Worm (Caenorhabditis elegans) whole organism, L2 larva: Measurements from ENCODE around the gene Y41D4B.6.

ENCODE experiments used
- C34F6.9 ChIP-seq: fragments of 150-350 bp; optimal IDR thresholded peaks from 2 replicates; lab custom pipeline; 2014; ENCODE audit warnings: missing biosample characterization, missing genetic modification characterization
- F13H6.1 ChIP-seq: sonication (generic microtip); optimal IDR thresholded peaks from 2 replicates; lab custom pipeline; 2016; ENCODE audit warnings: missing genetic modification characterization, missing compliant biosample characterization
- R02D3.7 ChIP-seq: fragments of 150-350 bp; optimal IDR thresholded peaks from 2 replicates; lab custom pipeline; 2014; ENCODE audit warnings: missing biosample characterization, missing genetic modification characterization
- Y55F3AM.14 ChIP-seq: fragments of 200-800 bp; sonication (Bioruptor generic); optimal IDR thresholded peaks from 2 replicates; lab custom pipeline; 2018; ENCODE audit warnings: mild to moderate bottlenecking, missing genetic modification characterization, missing compliant biosample characterization
- ZK546.5 ChIP-seq: sonication (generic microtip); optimal IDR thresholded peaks from 2 replicates; lab custom pipeline; 2017; ENCODE audit warnings: missing biosample characterization, missing genetic modification characterization
- aly-2 ChIP-seq: fragments of 150-350 bp; optimal IDR thresholded peaks from 2 replicates; lab custom pipeline; 2014; ENCODE audit warnings: missing biosample characterization, missing genetic modification characterization
- ama-1 ChIP-seq: fragments of 150-350 bp; optimal IDR thresholded peaks from 2 replicates; lab custom pipeline; 2018; ENCODE audit warnings: inconsistent platforms
- blmp-1 ChIP-seq: sonication (generic microtip); optimal IDR thresholded peaks from 2 replicates; lab custom pipeline; 2017; ENCODE audit warnings: missing genetic modification characterization, mild to moderate bottlenecking, missing compliant biosample characterization, antibody characterized with exemption, moderate library complexity; ENCODE audit not compliant: insufficient read depth
- ceh-16 ChIP-seq: fragments of 150-350 bp; optimal IDR thresholded peaks from 2 replicates; lab custom pipeline; 2014; ENCODE audit warnings: missing biosample characterization, missing genetic modification characterization
- ceh-82 ChIP-seq: fragments of 150-350 bp; optimal IDR thresholded peaks from 2 replicates; lab custom pipeline; 2014; ENCODE audit warnings: missing biosample characterization, missing genetic modification characterization
- egl-27 ChIP-seq: sonication (generic microtip); optimal IDR thresholded peaks from 3 replicates; lab custom pipeline; 2017; ENCODE audit warnings: missing biosample characterization, missing genetic modification reagents, missing genetic modification characterization
- elt-1 ChIP-seq: fragments of 150-350 bp; optimal IDR thresholded peaks from 2 replicates; lab custom pipeline; 2014; ENCODE audit warnings: missing biosample characterization, missing genetic modification characterization
- elt-3 ChIP-seq: sonication (generic microtip); optimal IDR thresholded peaks from 2 replicates; lab custom pipeline; 2017; ENCODE audit warnings: missing biosample characterization, missing genetic modification characterization
- gmeb-1 ChIP-seq: fragments of 150-350 bp; optimal IDR thresholded peaks from 2 replicates; lab custom pipeline; 2014; ENCODE audit warnings: missing biosample characterization, missing genetic modification characterization
- lin-11 ChIP-seq: fragments of 150-350 bp; sonication (generic microtip); optimal IDR thresholded peaks from 2 replicates; lab custom pipeline; 2014; ENCODE audit warnings: missing biosample characterization, missing genetic modification characterization, inconsistent platforms, mixed read lengths
- lin-13 ChIP-seq: fragments of 150-350 bp; optimal IDR thresholded peaks from 2 replicates; lab custom pipeline; 2014; ENCODE audit warnings: missing biosample characterization, missing genetic modification reagents, missing genetic modification characterization
- mab-5 ChIP-seq: fragments of 150-350 bp; optimal IDR thresholded peaks from 2 replicates; lab custom pipeline; 2014; ENCODE audit warnings: missing biosample characterization, missing genetic modification characterization
- nhr-10 ChIP-seq: sonication (generic microtip); optimal IDR thresholded peaks from 2 replicates; lab custom pipeline; 2017; ENCODE audit warnings: missing biosample characterization, missing genetic modification characterization
- nhr-11 ChIP-seq: fragments of 150-350 bp; optimal IDR thresholded peaks from 2 replicates; lab custom pipeline; 2014; ENCODE audit warnings: missing biosample characterization, missing genetic modification characterization
- nhr-12 ChIP-seq: fragments of 150-350 bp; optimal IDR thresholded peaks from 2 replicates; lab custom pipeline; 2014; ENCODE audit warnings: missing biosample characterization, missing genetic modification characterization
- nhr-23 ChIP-seq: fragments of 150-350 bp; optimal IDR thresholded peaks from 2 replicates; lab custom pipeline; 2014; ENCODE audit warnings: missing biosample characterization, missing genetic modification reagents, missing genetic modification characterization
- nhr-237 ChIP-seq: fragments of 150-350 bp; optimal IDR thresholded peaks from 2 replicates; lab custom pipeline; 2014; ENCODE audit warnings: missing biosample characterization, missing genetic modification characterization
- nhr-25 ChIP-seq: fragments of 150-350 bp; sonication (generic microtip); optimal IDR thresholded peaks from 3 replicates; lab custom pipeline; 2014; ENCODE audit warnings: missing biosample characterization, missing genetic modification characterization
- nhr-6 ChIP-seq: fragments of 150-350 bp; optimal IDR thresholded peaks from 2 replicates; lab custom pipeline; 2014; ENCODE audit warnings: missing biosample characterization, missing genetic modification characterization
- peb-1 ChIP-seq: fragments of 150-350 bp; optimal IDR thresholded peaks from 2 replicates; lab custom pipeline; 2014; ENCODE audit warnings: missing biosample characterization, missing genetic modification characterization
- sem-4 ChIP-seq: fragments of 150-350 bp; optimal IDR thresholded peaks from 2 replicates; lab custom pipeline; 2014; ENCODE audit warnings: missing biosample characterization, missing genetic modification reagents, missing genetic modification characterization
- sma-3 ChIP-seq: sonication (generic microtip); optimal IDR thresholded peaks from 2 replicates; lab custom pipeline; 2016; ENCODE audit warnings: missing genetic modification reagents, missing genetic modification characterization, missing compliant biosample characterization
- unc-39 ChIP-seq: fragments of 150-350 bp; optimal IDR thresholded peaks from 2 replicates; lab custom pipeline; 2014; ENCODE audit warnings: missing biosample characterization, missing genetic modification characterization
- unc-55 ChIP-seq: fragments of 150-350 bp; sonication (generic microtip); optimal IDR thresholded peaks from 3 replicates; lab custom pipeline; 2014; ENCODE audit warnings: missing biosample characterization, missing genetic modification reagents, missing genetic modification characterization
- unc-62 ChIP-seq: fragments of 150-350 bp; optimal IDR thresholded peaks from 2 replicates; lab custom pipeline; 2014; ENCODE audit warnings: missing biosample characterization, missing genetic modification reagents, missing genetic modification characterization
- zag-1 ChIP-seq: fragments of 150-350 bp; optimal IDR thresholded peaks from 2 replicates; lab custom pipeline; 2014; ENCODE audit warnings: missing biosample characterization, missing genetic modification characterization
- ztf-11 ChIP-seq: sonication (generic microtip); optimal IDR thresholded peaks from 2 replicates; lab custom pipeline; 2017; ENCODE audit warnings: missing biosample characterization, missing genetic modification characterization

Gene Y41D4B.6

DNA sequence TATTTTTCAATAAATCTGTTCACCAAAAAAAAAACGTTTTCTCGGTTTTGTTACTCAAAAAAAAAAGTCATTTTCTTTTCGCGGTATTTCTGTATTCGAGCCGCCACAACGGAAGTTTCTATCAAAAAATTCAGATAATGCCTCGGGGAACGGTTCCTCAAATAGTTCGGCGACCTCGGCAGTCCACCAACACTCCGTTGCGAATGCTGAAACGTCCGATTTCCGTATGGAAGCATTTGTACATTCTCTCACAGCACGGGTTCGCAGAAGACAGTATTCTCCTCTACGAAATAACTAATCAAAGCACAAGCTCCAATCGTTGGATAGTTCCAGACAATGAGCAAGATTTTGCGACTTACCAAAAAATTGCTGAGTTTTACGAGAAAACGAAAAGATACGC, 26.4 kb downstream of the Y41D4B.6 start, which contains the start of gene Y41D4B.4:
TSS of gene Y41D4B.4 (plus strand) at position 133 of the 400 bp plus-strand sequence.
- TF ChIP-seq gmeb-1 (tag; lab: Kevin White, UChicago) (no peak), peb-1 (no peak), nhr-6 (no peak), ztf-11 (tag; lab: Kevin White, UChicago) (no peak), blmp-1 (tag; lab: Kevin White, UChicago) (no peak), unc-55 (GFP tag; lab: Kevin White, UChicago) (no peak), R02D3.7 (tag; lab: Kevin White, UChicago) (no peak), ceh-82 (tag; lab: Kevin White, UChicago) (no peak), ZK546.5 (no peak), sem-4 (tag; lab: Kevin White, UChicago) (no peak), nhr-25 (tag; lab: Kevin White, UChicago) (no peak), aly-2 (tag; lab: Kevin White, UChicago) (no peak), nhr-12 (tag; lab: Kevin White, UChicago) (no peak)

DNA sequence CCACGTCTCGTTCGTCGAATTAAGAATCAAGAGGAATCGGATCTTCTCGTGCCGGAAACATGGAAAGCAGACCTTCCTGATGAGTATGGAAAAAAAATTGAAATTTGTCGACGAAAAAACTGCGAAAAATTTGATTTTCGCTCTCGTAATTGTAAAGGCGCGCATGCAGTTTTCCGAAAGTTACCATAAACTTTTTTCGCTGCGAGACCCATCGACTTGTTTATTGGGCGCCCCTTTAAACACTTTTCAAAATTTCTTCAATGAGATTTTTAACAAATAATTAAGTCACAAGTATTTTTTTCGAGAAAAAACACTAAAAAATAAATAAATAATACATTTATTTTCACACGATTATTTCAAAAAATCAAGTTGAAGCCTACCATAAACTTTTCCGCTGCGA, 27.2 kb downstream of the Y41D4B.6 start:
- TF ChIP-seq ceh-82 (tag; lab: Kevin White, UChicago) (no peak), sem-4 (tag; lab: Kevin White, UChicago) (no peak), nhr-237 (tag; lab: Kevin White, UChicago) (no peak), elt-1 (tag; lab: Kevin White, UChicago) (no peak), nhr-25 (tag; lab: Kevin White, UChicago) (no peak), nhr-12 (tag; lab: Kevin White, UChicago) (no peak)

DNA sequence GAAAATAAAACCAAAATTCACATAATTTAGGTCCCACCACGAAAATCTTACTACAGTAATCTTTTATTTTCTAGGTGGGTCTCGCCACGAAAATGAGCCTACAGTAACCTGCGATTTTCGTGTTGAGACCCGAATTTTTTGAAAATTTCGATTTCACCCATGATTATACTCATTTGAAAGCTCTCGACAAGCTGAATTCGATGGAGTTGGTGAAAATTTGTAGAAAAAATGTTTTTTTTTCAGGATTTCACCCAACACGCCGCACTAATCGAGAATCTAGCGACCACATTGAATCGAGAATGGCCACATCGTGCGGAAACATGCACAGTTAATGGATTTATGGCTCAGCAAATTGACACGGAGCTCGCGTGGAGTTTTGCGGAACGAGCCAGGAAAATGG, 29.3 kb downstream of the Y41D4B.6 start:
- TF ChIP-seq C34F6.9 (tag; lab: Kevin White, UChicago) (no peak), nhr-23 (tag; lab: Kevin White, UChicago) (no peak), ceh-16 (no peak), unc-39 (tag; lab: Kevin White, UChicago) (no peak), ama-1 (lab: Kevin White, UChicago) (no peak), R02D3.7 (tag; lab: Kevin White, UChicago) (no peak), sma-3 (GFP tag; lab: Kevin White, UChicago) (no peak), peb-1 (no peak), zag-1 (tag; lab: Kevin White, UChicago) (no peak), Y55F3AM.14 (GFP tag; lab: Kevin White, UChicago) (no peak), blmp-1 (tag; lab: Kevin White, UChicago) (no peak), elt-1 (tag; lab: Kevin White, UChicago) (no peak), nhr-10 (tag; lab: Kevin White, UChicago) (no peak), lin-13 (GFP tag; lab: Kevin White, UChicago) (no peak), lin-11 (tag; lab: Kevin White, UChicago) (no peak), sem-4 (tag; lab: Kevin White, UChicago) (no peak), nhr-237 (tag; lab: Kevin White, UChicago) (no peak), unc-62 (GFP tag; lab: Kevin White, UChicago) (no peak), nhr-11 (tag; lab: Kevin White, UChicago) (no peak)
- TF ChIP-seq, all 48 proteins: peak for 0

DNA sequence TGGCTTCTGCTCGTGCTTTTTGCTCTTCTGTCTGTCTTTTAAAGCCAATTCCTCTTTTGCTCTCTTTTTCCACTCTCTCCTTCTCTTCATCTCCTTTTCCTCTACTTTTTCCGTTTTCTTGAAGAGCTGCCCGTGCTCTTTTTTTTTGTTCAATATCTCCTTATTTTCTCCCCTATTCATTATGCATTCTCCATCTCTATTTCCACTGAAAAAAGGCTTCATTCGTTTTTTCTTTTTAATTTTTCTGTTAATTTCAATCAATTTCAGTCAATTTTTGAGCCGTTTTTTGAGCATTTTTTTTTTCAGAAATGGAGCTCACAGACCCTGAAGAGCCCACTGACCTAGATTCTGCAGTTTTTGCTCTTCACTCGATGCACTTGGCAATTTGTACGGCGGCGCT, 38.9 kb downstream of the Y41D4B.6 start, which contains the start of gene Y41D4B.1:
TSS of gene Y41D4B.1 (plus strand) at position 301 of the 400 bp plus-strand sequence.
- TF ChIP-seq C34F6.9 (tag; lab: Kevin White, UChicago) (peak; percentile 3), nhr-11 (tag; lab: Kevin White, UChicago) (no peak), zag-1 (tag; lab: Kevin White, UChicago) (no peak), egl-27 (tag; lab: Kevin White, UChicago) (no peak), elt-3 (tag; lab: Kevin White, UChicago) (no peak)

DNA sequence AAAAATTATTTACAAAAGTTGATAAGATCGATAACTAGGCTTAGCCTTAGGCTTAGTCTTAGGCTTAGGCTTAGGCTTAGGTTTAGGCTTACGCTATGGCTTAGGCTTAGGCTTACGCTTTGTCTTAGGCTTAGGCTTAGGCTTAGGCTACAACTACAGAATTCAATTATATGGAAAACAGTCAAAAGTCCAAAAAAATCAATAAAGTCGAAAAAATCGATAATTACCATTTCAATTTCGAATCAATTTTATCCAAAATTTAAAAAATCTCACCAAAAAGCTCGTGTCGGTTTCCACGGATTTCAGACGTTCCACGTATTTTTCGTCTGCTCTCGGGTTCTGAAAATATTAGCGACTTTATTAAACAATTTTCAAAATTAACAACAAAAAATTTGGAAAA, 43.4 kb downstream of the Y41D4B.6 start:
- TF ChIP-seq ceh-82 (tag; lab: Kevin White, UChicago) (no peak), unc-55 (GFP tag; lab: Kevin White, UChicago) (no peak), gmeb-1 (tag; lab: Kevin White, UChicago) (no peak), mab-5 (tag; lab: Kevin White, UChicago) (no peak), nhr-25 (tag; lab: Kevin White, UChicago) (no peak), F13H6.1 (tag; lab: Kevin White, UChicago) (no peak), sma-3 (GFP tag; lab: Kevin White, UChicago) (no peak), sem-4 (tag; lab: Kevin White, UChicago) (no peak), elt-1 (tag; lab: Kevin White, UChicago) (no peak)
- TF ChIP-seq, all 48 proteins: peak for 0
